Worm (Caenorhabditis elegans): Measurements from ENCODE around the gene mdt-10.

- TF ChIP-seq lin-11 (tag; optimal IDR thresholded peaks at IDR 0.05): peak; percentile 23
- no peak for TF ChIP-seq unc-62 (GFP tag; optimal IDR thresholded peaks at IDR 0.05)
- no peak for TF ChIP-seq unc-39 (tag; optimal IDR thresholded peaks at IDR 0.05)
- peak in 1 of 2 experiments; percentile 38 for TF ChIP-seq lsy-2 (tag; optimal IDR thresholded peaks at IDR 0.05)
- TF ChIP-seq lin-13 (GFP tag; optimal IDR thresholded peaks at IDR 0.05): no peak
- no peak for TF ChIP-seq mab-5 (tag; optimal IDR thresholded peaks at IDR 0.05)
- TF ChIP-seq nhr-237 (tag; optimal IDR thresholded peaks at IDR 0.05): no peak
- no peak for TF ChIP-seq ztf-11 (tag; optimal IDR thresholded peaks at IDR 0.05)
- no peak for TF ChIP-seq egl-27 (tag; optimal IDR thresholded peaks at IDR 0.05)
- peak; percentile 95 for TF ChIP-seq unc-55 (GFP tag; optimal IDR thresholded peaks at IDR 0.05)
These were observed 30.1 kb upstream of the mdt-10 start for ce11 chrII:7884898-7885297.

Measured in whole organism, L2 larva.